Fruit fly (Drosophila melanogaster): ENCODE measurements around the gene sloth2.

sloth2 gene

DNA sequence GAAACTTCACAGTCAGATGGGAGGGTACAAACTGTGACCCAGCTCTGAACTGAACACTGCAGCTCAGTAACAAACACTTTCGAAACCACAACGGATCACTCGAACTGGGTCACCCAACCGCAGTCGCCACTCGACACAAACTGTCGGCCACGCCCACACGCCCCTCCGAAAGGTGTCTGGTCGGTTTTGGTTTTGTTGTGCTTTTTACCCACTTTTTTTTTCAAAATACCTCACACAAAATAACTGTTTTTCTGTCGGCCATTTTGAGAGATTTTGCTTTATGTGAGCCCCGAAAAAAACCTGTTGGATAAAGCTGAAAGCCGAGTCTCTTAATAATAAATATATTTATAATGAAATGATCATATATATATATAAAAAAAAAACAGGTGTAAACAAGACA is 19.9 kb upstream of the sloth2 start, which contains the start of gene ogre:
ogre (minus strand) TSS at position 33 of the 400 bp plus-strand sequence.
- TF ChIP-seq CG5204 (GFP tag; optimal IDR thresholded peaks at IDR 0.05) (no peak), kay (GFP tag; ENCODE audit: borderline replicate concordance) (no peak), CG14711 (tag; optimal IDR thresholded peaks at IDR 0.05) (no peak), pad (GFP tag; optimal IDR thresholded peaks at IDR 0.05) (no peak), CG33017 (tag; optimal IDR thresholded peaks at IDR 0.05) (no peak), bab1 (GFP tag; optimal IDR thresholded peaks at IDR 0.05) (no peak), CG7101 (tag; optimal IDR thresholded peaks at IDR 0.05) (no peak), cnc (optimal IDR thresholded peaks at IDR 0.05) (no peak), CG7045 (GFP tag; optimal IDR thresholded peaks at IDR 0.05) (no peak), Mnt (GFP tag; optimal IDR thresholded peaks at IDR 0.05) (no peak), CG12768 (GFP tag; optimal IDR thresholded peaks at IDR 0.05) (no peak), tj (GFP tag; optimal IDR thresholded peaks at IDR 0.05) (no peak), cic (GFP tag; optimal IDR thresholded peaks at IDR 0.05) (no peak), CG11617 (GFP tag; optimal IDR thresholded peaks at IDR 0.05) (no peak), Crg-1 (GFP tag; optimal IDR thresholded peaks at IDR 0.05) (no peak), Hr96 (GFP tag; optimal IDR thresholded peaks at IDR 0.05) (no peak)

DNA sequence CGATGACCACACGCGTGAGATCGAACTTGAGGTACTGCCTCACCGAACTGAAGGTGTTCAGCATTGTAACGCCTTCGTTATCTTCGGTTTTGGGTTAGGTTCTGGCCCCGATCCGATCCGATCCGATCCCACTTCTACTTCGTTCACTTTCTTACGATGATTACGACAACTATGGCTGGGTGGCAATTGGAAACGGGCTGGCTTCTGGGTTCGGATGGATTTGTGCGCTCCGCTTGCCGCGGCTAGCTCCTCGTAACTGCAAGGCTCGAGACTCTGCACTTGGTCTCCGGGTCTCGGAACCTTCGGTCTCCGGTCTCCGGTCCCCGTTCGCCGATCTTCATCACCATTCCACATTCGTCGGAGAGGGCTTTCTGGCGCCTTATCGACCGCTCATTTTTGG is 17.8 kb upstream of the sloth2 start, which contains the start of gene Inx7:
Inx7 (minus strand) TSS at position 263 of the 400 bp plus-strand sequence.
- no peak for TF ChIP-seq CG12768 (GFP tag; optimal IDR thresholded peaks at IDR 0.05)
- TF ChIP-seq toe (GFP tag; optimal IDR thresholded peaks at IDR 0.05), result no peak
- no peak for TF ChIP-seq CG33017 (tag; optimal IDR thresholded peaks at IDR 0.05)
- TF ChIP-seq kay (GFP tag; ENCODE audit: borderline replicate concordance), result no peak
- TF ChIP-seq cnc (optimal IDR thresholded peaks at IDR 0.05), result no peak

DNA sequence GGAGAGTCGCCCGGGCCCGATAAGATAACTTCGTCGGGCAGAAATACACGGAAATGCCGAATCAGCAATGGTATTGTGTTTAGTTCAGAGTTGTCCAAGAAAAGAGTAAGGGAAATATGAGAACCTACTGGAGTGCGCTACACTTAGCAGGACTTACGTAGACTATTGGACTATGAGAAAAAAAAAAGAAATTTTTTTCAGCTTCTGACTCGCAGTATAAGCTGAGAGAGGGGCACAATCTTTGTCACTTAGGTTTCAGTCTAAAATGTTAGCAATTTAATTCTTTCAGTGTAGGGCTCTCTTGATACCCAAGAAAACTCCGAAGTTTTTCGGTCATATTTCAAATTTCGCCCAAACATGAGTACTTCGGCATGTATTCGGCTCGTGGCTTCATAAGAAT is 17.4 kb upstream of the sloth2 start:
- peak; percentile 85 for TF ChIP-seq Hr96 (GFP tag; optimal IDR thresholded peaks at IDR 0.05)
- TF ChIP-seq CG33017 (tag; optimal IDR thresholded peaks at IDR 0.05), result no peak
- peak; percentile 54 for TF ChIP-seq Crg-1 (GFP tag; optimal IDR thresholded peaks at IDR 0.05)
- peak; percentile 78 for TF ChIP-seq CG11617 (GFP tag; optimal IDR thresholded peaks at IDR 0.05)
- peak; percentile 89 for TF ChIP-seq bab1 (GFP tag; optimal IDR thresholded peaks at IDR 0.05)
- TF ChIP-seq Mnt (GFP tag; optimal IDR thresholded peaks at IDR 0.05), result peak; percentile 81
- no peak for TF ChIP-seq kay (GFP tag; ENCODE audit: borderline replicate concordance)
- TF ChIP-seq cic (GFP tag; optimal IDR thresholded peaks at IDR 0.05), result no peak
- peak; percentile 23 for TF ChIP-seq ovo (GFP tag; optimal IDR thresholded peaks at IDR 0.05)
- no peak for TF ChIP-seq CG12768 (GFP tag; optimal IDR thresholded peaks at IDR 0.05)
- TF ChIP-seq CG1620 (GFP tag; optimal IDR thresholded peaks at IDR 0.05), result peak; percentile 83
- peak; percentile 11 for TF ChIP-seq CG7045 (GFP tag; optimal IDR thresholded peaks at IDR 0.05)
- TF ChIP-seq pad (GFP tag; optimal IDR thresholded peaks at IDR 0.05), result peak; percentile 78
- peak; percentile 95 for TF ChIP-seq tj (GFP tag; optimal IDR thresholded peaks at IDR 0.05)
- peak; percentile 84 for TF ChIP-seq CG14711 (tag; optimal IDR thresholded peaks at IDR 0.05)
- TF ChIP-seq CG7101 (tag; optimal IDR thresholded peaks at IDR 0.05), result peak; percentile 92
- TF ChIP-seq CG5204 (GFP tag; optimal IDR thresholded peaks at IDR 0.05), result peak; percentile 32
- no peak for TF ChIP-seq cnc (optimal IDR thresholded peaks at IDR 0.05)

DNA sequence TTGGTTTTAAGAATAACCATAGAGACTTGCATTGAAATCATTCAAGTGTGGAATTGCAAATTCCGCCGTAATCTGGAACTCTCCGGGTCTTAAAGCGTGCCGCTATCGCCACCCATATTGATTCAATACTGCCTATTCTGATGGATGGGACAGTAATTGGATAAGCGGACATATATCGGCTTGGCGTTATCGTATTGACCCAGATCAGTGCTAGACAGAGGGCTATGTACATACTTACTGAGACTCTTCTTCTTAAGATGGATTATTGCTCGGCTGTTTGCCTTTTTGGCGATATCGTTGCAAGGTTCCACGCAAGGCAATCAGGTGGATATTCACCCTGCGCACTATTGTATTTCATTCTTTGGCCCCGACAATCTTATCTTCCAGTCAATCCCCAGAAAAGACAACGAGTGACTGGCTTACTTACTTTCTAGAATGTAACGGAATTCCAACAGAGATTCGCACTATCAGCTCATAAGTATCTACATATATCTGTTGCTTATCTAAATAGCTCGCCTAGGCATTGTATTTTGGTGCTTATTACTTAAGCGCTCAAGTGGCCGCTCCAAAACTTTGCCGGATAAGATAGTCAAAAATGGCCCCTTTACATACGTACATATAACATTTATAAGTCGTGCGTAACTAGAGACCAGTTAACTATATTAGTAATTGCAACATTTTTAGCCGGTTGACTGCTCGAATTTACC is 16.5 kb upstream of the sloth2 start:
- TF ChIP-seq Crg-1 (GFP tag; optimal IDR thresholded peaks at IDR 0.05) (peak; percentile 29), kay (GFP tag; ENCODE audit: borderline replicate concordance) (peak; percentile 54), CG7101 (tag; optimal IDR thresholded peaks at IDR 0.05) (peak; percentile 8), Mnt (GFP tag; optimal IDR thresholded peaks at IDR 0.05) (peak; percentile 6), CG33017 (tag; optimal IDR thresholded peaks at IDR 0.05) (no peak)

DNA sequence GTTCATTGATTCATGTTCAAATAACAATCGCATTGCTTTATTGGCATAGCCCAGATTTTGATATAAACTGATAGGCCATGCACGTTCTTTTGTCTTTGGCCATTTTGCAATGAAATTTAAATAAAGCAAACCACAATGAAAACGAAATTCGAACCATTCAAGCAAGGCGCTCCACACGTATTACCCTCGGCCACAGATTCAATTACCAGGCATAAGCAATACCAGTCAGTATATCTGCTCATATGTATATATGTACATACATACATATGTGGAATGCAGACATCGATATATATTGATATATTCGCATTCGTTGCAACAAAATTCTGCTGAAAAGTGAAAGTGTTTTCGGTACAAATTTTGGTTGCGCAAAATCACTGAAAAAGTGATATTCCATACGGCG is 15.9 kb upstream of the sloth2 start:
- TF ChIP-seq CG1620 (GFP tag; optimal IDR thresholded peaks at IDR 0.05) (no peak), tj (GFP tag; optimal IDR thresholded peaks at IDR 0.05) (peak; percentile 97)

DNA sequence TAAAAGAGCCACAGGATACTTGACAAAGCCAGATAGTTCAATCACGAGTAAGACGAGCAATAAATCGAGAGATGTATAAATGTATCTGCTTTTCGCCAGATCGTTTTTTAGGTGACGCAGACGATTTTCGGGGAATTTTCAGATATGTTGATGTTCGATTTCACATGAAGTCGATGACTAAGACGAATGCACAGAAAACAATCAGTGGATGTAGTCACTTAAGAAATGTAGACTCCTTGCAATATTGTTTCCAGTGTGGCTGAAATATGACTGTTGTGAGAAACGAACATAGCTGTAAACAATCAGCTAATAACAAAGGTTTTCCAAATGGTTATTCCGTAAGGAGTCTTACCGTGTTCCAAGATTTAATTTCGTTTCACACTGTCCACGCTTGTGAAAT is 15.0 kb upstream of the sloth2 start:
- TF ChIP-seq tj (GFP tag; optimal IDR thresholded peaks at IDR 0.05), result no peak
- no peak for TF ChIP-seq Hr96 (GFP tag; optimal IDR thresholded peaks at IDR 0.05)
- TF ChIP-seq CG7045 (GFP tag; optimal IDR thresholded peaks at IDR 0.05), result no peak
- no peak for TF ChIP-seq CG33017 (tag; optimal IDR thresholded peaks at IDR 0.05)
- no peak for TF ChIP-seq cic (GFP tag; optimal IDR thresholded peaks at IDR 0.05)
- TF ChIP-seq CG5204 (GFP tag; optimal IDR thresholded peaks at IDR 0.05), result no peak
- TF ChIP-seq kay (GFP tag; ENCODE audit: borderline replicate concordance), result no peak
- TF ChIP-seq CG11617 (GFP tag; optimal IDR thresholded peaks at IDR 0.05), result no peak
- TF ChIP-seq toe (GFP tag; optimal IDR thresholded peaks at IDR 0.05), result no peak
- no peak for TF ChIP-seq Mnt (GFP tag; optimal IDR thresholded peaks at IDR 0.05)
- TF ChIP-seq CG14711 (tag; optimal IDR thresholded peaks at IDR 0.05), result no peak
- no peak for TF ChIP-seq ovo (GFP tag; optimal IDR thresholded peaks at IDR 0.05)
- no peak for TF ChIP-seq pad (GFP tag; optimal IDR thresholded peaks at IDR 0.05)
- TF ChIP-seq Clk (GFP tag; optimal IDR thresholded peaks at IDR 0.05), result no peak
- no peak for TF ChIP-seq bab1 (GFP tag; optimal IDR thresholded peaks at IDR 0.05)
- TF ChIP-seq CG1620 (GFP tag; optimal IDR thresholded peaks at IDR 0.05), result no peak
